Worm (Caenorhabditis elegans) whole organism, mixed stage, embryonic: ENCODE measurements around the gene H01M10.2.

Experiments used
- bed-3 ChIP-seq: fragments of 200-800 bp; sonication (Bioruptor generic); optimal IDR thresholded peaks from 3 replicates; lab custom pipeline; 2018; ENCODE audit warnings: mild to moderate bottlenecking, missing genetic modification characterization, moderate library complexity, missing compliant biosample characterization
- ces-1 ChIP-seq: fragments of 150-350 bp; optimal IDR thresholded peaks from 2 replicates; lab custom pipeline; 2014; ENCODE audit warnings: missing biosample characterization, missing genetic modification reagents, missing genetic modification characterization
- elt-1 ChIP-seq: sonication (generic microtip); optimal IDR thresholded peaks from 2 replicates; lab custom pipeline; 2017; ENCODE audit warnings: missing genetic modification characterization, mild to moderate bottlenecking, missing compliant biosample characterization, antibody characterized with exemption, moderate library complexity, borderline replicate concordance; ENCODE audit not compliant: insufficient read depth
- lin-13 ChIP-seq: fragments of 150-350 bp; optimal IDR thresholded peaks from 2 replicates; lab custom pipeline; 2014; ENCODE audit warnings: missing biosample characterization, missing genetic modification characterization
- mep-1 ChIP-seq: fragments of 150-350 bp; optimal IDR thresholded peaks from 2 replicates; lab custom pipeline; 2017; ENCODE audit warnings: missing biosample characterization, missing genetic modification reagents, missing genetic modification characterization, inconsistent platforms
- nhr-237 ChIP-seq: fragments of 150-350 bp; optimal IDR thresholded peaks from 2 replicates; lab custom pipeline; 2014; ENCODE audit warnings: missing biosample characterization, missing genetic modification characterization
- nhr-28 ChIP-seq: fragments of 150-350 bp; optimal IDR thresholded peaks from 2 replicates; lab custom pipeline; 2014; ENCODE audit warnings: missing biosample characterization, missing genetic modification characterization
- nhr-76 ChIP-seq: sonication (generic microtip); optimal IDR thresholded peaks from 2 replicates; lab custom pipeline; 2017; ENCODE audit warnings: missing biosample characterization, missing genetic modification characterization
- pha-4 ChIP-seq: fragments of 150-350 bp; optimal IDR thresholded peaks from 2 replicates; lab custom pipeline; 2018; ENCODE audit warnings: missing biosample characterization, missing genetic modification reagents, missing genetic modification characterization
- sem-2 ChIP-seq: fragments of 200-800 bp; sonication (Bioruptor generic); optimal IDR thresholded peaks from 2 replicates; lab custom pipeline; 2018; ENCODE audit warnings: mild to moderate bottlenecking, missing genetic modification characterization, missing compliant biosample characterization
- snpc-4 ChIP-seq: fragments of 150-350 bp; optimal IDR thresholded peaks from 2 replicates; lab custom pipeline; 2014; ENCODE audit warnings: missing biosample characterization, missing genetic modification characterization
- sptf-1 ChIP-seq: sonication (generic microtip); optimal IDR thresholded peaks from 2 replicates; lab custom pipeline; 2017; ENCODE audit warnings: mild to moderate bottlenecking, missing genetic modification characterization, moderate library complexity, missing compliant biosample characterization
- unc-62 ChIP-seq: fragments of 150-350 bp; optimal IDR thresholded peaks from 2 replicates; lab custom pipeline; 2014; ENCODE audit warnings: missing biosample characterization, missing genetic modification reagents, missing genetic modification characterization
- ztf-11 ChIP-seq: fragments of 150-350 bp; optimal IDR thresholded peaks from 2 replicates; lab custom pipeline; 2014; ENCODE audit warnings: missing biosample characterization, missing genetic modification characterization

DNA sequence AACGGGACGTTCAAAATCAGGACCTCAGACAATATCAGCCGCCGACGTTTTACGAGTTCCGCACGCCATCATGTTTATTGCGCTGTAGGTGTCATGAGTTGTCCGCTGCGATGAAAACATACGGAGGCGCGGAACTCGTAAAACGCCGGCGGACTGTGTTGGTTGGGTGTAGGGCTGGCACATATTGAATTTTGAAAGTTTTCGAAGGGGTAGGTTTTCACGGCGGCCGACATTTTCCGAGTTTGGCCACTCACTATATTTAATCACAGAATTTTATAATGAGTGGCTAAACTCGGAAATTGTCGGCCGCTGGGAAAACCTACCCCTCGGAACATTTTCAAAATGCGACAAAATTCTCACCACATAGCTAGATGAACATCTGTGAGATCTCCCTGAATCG lies 40.6 kb upstream of the H01M10.2 start:
- no peak for TF ChIP-seq unc-62
- no peak for TF ChIP-seq lin-13 (tag; lab: Kevin White, UChicago)
- TF ChIP-seq mep-1 (tag; lab: Kevin White, UChicago): no peak
- no peak for TF ChIP-seq bed-3 (GFP tag; lab: Kevin White, UChicago)
- TF ChIP-seq ces-1 (GFP tag; lab: Kevin White, UChicago): no peak
- no peak for TF ChIP-seq pha-4
- no peak for TF ChIP-seq ztf-11 (tag; lab: Kevin White, UChicago)
- TF ChIP-seq sem-2: no peak
- TF ChIP-seq nhr-28 (tag; lab: Kevin White, UChicago): no peak
- no peak for TF ChIP-seq nhr-237 (tag; lab: Kevin White, UChicago)
- TF ChIP-seq snpc-4: no peak
- no peak for TF ChIP-seq elt-1 (tag; lab: Kevin White, UChicago)
- no peak for TF ChIP-seq sptf-1 (tag; lab: Kevin White, UChicago)
- TF ChIP-seq nhr-76: no peak
